Fruit fly (Drosophila melanogaster): ENCODE data around the gene Mtl.
A peak's percentile ranks its signal among the peaks of the same experiment; 100 is the strongest.

DNA sequence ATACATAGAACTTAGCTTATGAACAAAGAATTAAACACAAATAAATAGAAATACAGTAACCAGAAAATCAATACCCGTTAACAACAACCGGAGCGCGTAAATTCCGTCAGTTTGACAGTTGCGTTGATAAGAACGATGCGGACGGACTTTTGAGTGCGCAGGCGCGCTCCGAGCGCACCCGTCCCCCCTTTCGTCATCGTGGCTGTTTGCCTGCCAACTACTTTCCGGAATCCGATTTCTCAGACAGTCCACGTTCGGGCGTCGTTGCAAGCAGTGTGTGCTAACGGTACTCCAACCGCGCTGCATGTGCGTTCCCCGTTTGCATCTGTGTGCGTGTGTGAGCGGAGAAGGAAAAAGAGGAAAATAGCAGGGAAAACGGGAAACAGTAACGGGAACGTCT, 28.2 kb upstream of the Mtl start:
- TF ChIP-seq Blimp-1 (GFP tag; optimal IDR thresholded peaks at IDR 0.05) (no peak), achi (GFP tag; optimal IDR thresholded peaks at IDR 0.05) (peak; percentile 50), net (GFP tag; optimal IDR thresholded peaks at IDR 0.05) (no peak), CG11902 (GFP tag; optimal IDR thresholded peaks at IDR 0.05) (no peak), CG7368 (GFP tag; optimal IDR thresholded peaks at IDR 0.05) (no peak), CG10631 (GFP tag; optimal IDR thresholded peaks at IDR 0.05) (no peak), CG11294 (GFP tag; IDR thresholded peaks at IDR 0.05) (no peak), Sox15 (GFP tag; optimal IDR thresholded peaks at IDR 0.05) (no peak)

All from whole organism, prepupa.